Fruit fly (Drosophila melanogaster): ENCODE results near the gene CG4998.

The CG4998 gene

dm6 chr3L:16331633-16332032, 7.2 kb upstream of the CG4998 start, which contains the start of gene retinin:
TSS of gene retinin (plus strand) at chr3L:16331933.
- TF ChIP-seq CG32264 (GFP tag; optimal IDR thresholded peaks at IDR 0.05), result no peak
- TF ChIP-seq Dfd (GFP tag; optimal IDR thresholded peaks at IDR 0.05), result no peak
- no peak for TF ChIP-seq foxo (GFP tag; optimal IDR thresholded peaks at IDR 0.05)
- TF ChIP-seq jim (GFP tag; optimal IDR thresholded peaks at IDR 0.05), result no peak
- TF ChIP-seq rgr (GFP tag; optimal IDR thresholded peaks at IDR 0.05), result no peak
- TF ChIP-seq Mio (GFP tag; optimal IDR thresholded peaks at IDR 0.05), result no peak

- TF ChIP-seq GATAd (GFP tag; optimal IDR thresholded peaks at IDR 0.05), result no peak
- TF ChIP-seq pan (optimal IDR thresholded peaks at IDR 0.05), result no peak
- no peak for TF ChIP-seq ey (GFP tag; optimal IDR thresholded peaks at IDR 0.05)
- no peak for TF ChIP-seq CG9705 (GFP tag; optimal IDR thresholded peaks at IDR 0.05)
- no peak for TF ChIP-seq CrebA (GFP tag; optimal IDR thresholded peaks at IDR 0.05; ENCODE audit: borderline replicate concordance)
- no peak for TF ChIP-seq sv (GFP tag; optimal IDR thresholded peaks at IDR 0.05)
- TF ChIP-seq dmrt93B (GFP tag; optimal IDR thresholded peaks at IDR 0.05), result no peak
- TF ChIP-seq foxo (GFP tag; optimal IDR thresholded peaks at IDR 0.05), result no peak
- TF ChIP-seq HLH106 (tag; optimal IDR thresholded peaks at IDR 0.05), result no peak
- TF ChIP-seq lola (GFP tag; optimal IDR thresholded peaks at IDR 0.05), result no peak
- TF ChIP-seq Sp1 (GFP tag; optimal IDR thresholded peaks at IDR 0.05), result no peak
- no peak for TF ChIP-seq Dfd (GFP tag; optimal IDR thresholded peaks at IDR 0.05)
- no peak for TF ChIP-seq Dif (GFP tag; optimal IDR thresholded peaks at IDR 0.05; ENCODE audit: partially characterized antibody)
- TF ChIP-seq Abd-B (GFP tag; optimal IDR thresholded peaks at IDR 0.05), result no peak
- TF ChIP-seq Myc (optimal IDR thresholded peaks at IDR 0.05), result no peak
- no peak for TF ChIP-seq brk (GFP tag; optimal IDR thresholded peaks at IDR 0.05)
Observed at dm6 chr3L:16333013-16333412, 5.8 kb upstream of the CG4998 start, which contains the start of gene CG13056. TSS of gene CG13056 (plus strand) at chr3L:16333313.

- TF ChIP-seq dmrt93B (GFP tag; optimal IDR thresholded peaks at IDR 0.05) (no peak), Jra (GFP tag; optimal IDR thresholded peaks at IDR 0.05) (no peak), tai (GFP tag; optimal IDR thresholded peaks at IDR 0.05) (no peak), N (GFP tag; optimal IDR thresholded peaks at IDR 0.05) (peak; percentile 79), brk (GFP tag; optimal IDR thresholded peaks at IDR 0.05) (no peak), Myc (optimal IDR thresholded peaks at IDR 0.05) (peak; percentile 80), Vsx2 (GFP tag; optimal IDR thresholded peaks at IDR 0.05; ENCODE audit: partially characterized antibody) (peak; percentile 58), GATAd (GFP tag; optimal IDR thresholded peaks at IDR 0.05) (no peak), pan (optimal IDR thresholded peaks at IDR 0.05) (no peak), CG9705 (GFP tag; optimal IDR thresholded peaks at IDR 0.05) (no peak), dsf (GFP tag; optimal IDR thresholded peaks at IDR 0.05; ENCODE audit: borderline replicate concordance) (no peak), rgr (GFP tag; optimal IDR thresholded peaks at IDR 0.05) (no peak), Dif (GFP tag; optimal IDR thresholded peaks at IDR 0.05; ENCODE audit: partially characterized antibody) (peak; percentile 39), ey (GFP tag; optimal IDR thresholded peaks at IDR 0.05) (no peak), lola (GFP tag; optimal IDR thresholded peaks at IDR 0.05) (no peak)
Observed at dm6 chr3L:16334876-16335275, 3.9 kb upstream of the CG4998 start.

dm6 chr3L:16337739-16338138, 1.1 kb upstream of the CG4998 start:
- no peak for TF ChIP-seq HLH106 (tag; optimal IDR thresholded peaks at IDR 0.05)
- TF ChIP-seq CG32264 (GFP tag; optimal IDR thresholded peaks at IDR 0.05), result no peak
- no peak for TF ChIP-seq lola (GFP tag; optimal IDR thresholded peaks at IDR 0.05)
- no peak for TF ChIP-seq psq (GFP tag; optimal IDR thresholded peaks at IDR 0.05)
- no peak for TF ChIP-seq Jra (GFP tag; optimal IDR thresholded peaks at IDR 0.05)

- TF ChIP-seq Hr83 (GFP tag; optimal IDR thresholded peaks at IDR 0.05; ENCODE audit: poor library complexity, severe bottlenecking) (no peak), CG9705 (GFP tag; optimal IDR thresholded peaks at IDR 0.05) (no peak), GATAd (GFP tag; optimal IDR thresholded peaks at IDR 0.05) (no peak), Vsx2 (GFP tag; optimal IDR thresholded peaks at IDR 0.05; ENCODE audit: partially characterized antibody) (no peak), Hr78 (GFP tag; optimal IDR thresholded peaks at IDR 0.05) (no peak), psq (GFP tag; optimal IDR thresholded peaks at IDR 0.05) (no peak)
Observed at dm6 chr3L:16339463-16339862, 660 bp downstream of the CG4998 start.

dm6 chr3L:16339873-16340272, 1.1 kb downstream of the CG4998 start:
- TF ChIP-seq Rel (GFP tag; optimal IDR thresholded peaks at IDR 0.05) (no peak), Rel (tag; optimal IDR thresholded peaks at IDR 0.05) (no peak), CG9705 (GFP tag; optimal IDR thresholded peaks at IDR 0.05) (no peak), N (GFP tag; optimal IDR thresholded peaks at IDR 0.05) (no peak), CG32264 (GFP tag; optimal IDR thresholded peaks at IDR 0.05) (no peak), HLH106 (tag; optimal IDR thresholded peaks at IDR 0.05) (no peak), usp (GFP tag; optimal IDR thresholded peaks at IDR 0.05) (no peak), dmrt93B (GFP tag; optimal IDR thresholded peaks at IDR 0.05) (no peak), woc (GFP tag; optimal IDR thresholded peaks at IDR 0.05) (no peak), Abd-B (GFP tag; optimal IDR thresholded peaks at IDR 0.05) (no peak), psq (GFP tag; optimal IDR thresholded peaks at IDR 0.05) (no peak), br (GFP tag; optimal IDR thresholded peaks at IDR 0.05) (no peak), Dif (GFP tag; optimal IDR thresholded peaks at IDR 0.05; ENCODE audit: partially characterized antibody) (no peak), brk (GFP tag; optimal IDR thresholded peaks at IDR 0.05) (no peak), Hr78 (GFP tag; optimal IDR thresholded peaks at IDR 0.05) (no peak), Jra (GFP tag; optimal IDR thresholded peaks at IDR 0.05) (no peak), tai (GFP tag; optimal IDR thresholded peaks at IDR 0.05) (no peak)

Measured in whole organism, wandering third instar larva.